Comparison of ENCODE assay signal across 1 fruit fly cellular context in the genomic region with DNA sequence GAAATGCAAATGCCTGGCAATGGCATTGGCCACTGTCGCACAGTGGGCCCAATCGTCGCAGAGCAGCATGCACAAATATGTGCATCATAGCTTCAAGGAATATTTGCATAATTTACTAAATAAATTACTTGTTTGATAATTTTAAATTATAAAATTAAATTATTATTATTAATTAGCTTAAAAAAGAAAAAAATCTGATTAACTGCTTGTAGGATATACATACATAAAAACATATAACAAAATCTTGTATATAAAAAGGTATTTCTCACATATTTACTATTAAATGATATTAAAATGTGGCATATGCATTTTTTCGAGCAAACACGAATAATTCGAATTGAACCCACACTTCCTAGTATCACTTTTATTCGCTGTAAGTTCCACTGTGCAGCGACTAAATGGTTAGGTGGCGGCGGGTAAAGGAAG.
TF ChIP-seq lines count a peak whose summit lies in the region.

No protein-coding gene starts in this region.

TF ChIP-seq in whole organism, embryonic, 481 proteins besides CTCF, POLR2A, EP300 and RAD21 (continued from another document and continues in another):
- TF ChIP-seq Sox100B (GFP tag; optimal IDR thresholded peaks at IDR 0.05; lab: Kevin White, UChicago) (peak; percentile 83), Atf6 (GFP tag; IDR thresholded peaks at IDR 0.05; lab: Robert Waterston, UW) (no peak), CG9215 (GFP tag; IDR thresholded peaks at IDR 0.05; lab: Robert Waterston, UW) (no peak), Dll (GFP tag; IDR thresholded peaks at IDR 0.05; lab: Robert Waterston, UW; ENCODE audit: partially characterized antibody) (no peak), CG32767 (GFP tag; IDR thresholded peaks at IDR 0.05; lab: Robert Waterston, UW) (peak; percentile 43; the same call in 1 of the 2 replicates), NFAT (GFP tag; IDR thresholded peaks at IDR 0.05; lab: Robert Waterston, UW) (0 out of 2 replicates have a peak, but pooled peaks have one; percentile 31), CG7745 (tag; optimal IDR thresholded peaks at IDR 0.05; lab: Kevin White, UChicago) (no peak), caup (GFP tag; optimal IDR thresholded peaks at IDR 0.05; lab: Kevin White, UChicago; ENCODE audit: severe bottlenecking) (no peak), sd (tag; optimal IDR thresholded peaks at IDR 0.05; lab: Kevin White, UChicago) (no peak), sob (GFP tag; IDR thresholded peaks at IDR 0.05; lab: Robert Waterston, UW) (no peak), aop (GFP tag; IDR thresholded peaks at IDR 0.05; lab: Robert Waterston, UW) (no peak), gce (GFP tag; IDR thresholded peaks at IDR 0.05; lab: Robert Waterston, UW) (no peak), onecut (GFP tag; IDR thresholded peaks at IDR 0.05; lab: Robert Waterston, UW) (0 out of 2 replicates have a peak, but pooled peaks have one; percentile 18), CG3281 (GFP tag; optimal IDR thresholded peaks at IDR 0.05; lab: Kevin White, UChicago) (peak; percentile 15), sqz (GFP tag; optimal IDR thresholded peaks at IDR 0.05; lab: Kevin White, UChicago) (peak; percentile 12), CG17612 (GFP tag; IDR thresholded peaks at IDR 0.05; lab: Robert Waterston, UW) (no peak), CG13894 (tag; optimal IDR thresholded peaks at IDR 0.05; lab: Kevin White, UChicago) (no peak), fru (optimal IDR thresholded peaks at IDR 0.05; lab: Kevin White, UChicago) (no peak), lbe (GFP tag; optimal IDR thresholded peaks at IDR 0.05; lab: Kevin White, UChicago) (no peak), CG8765 (GFP tag; IDR thresholded peaks at IDR 0.05; lab: Robert Waterston, UW) (no peak), Gug (GFP tag; IDR thresholded peaks at IDR 0.05; lab: Robert Waterston, UW) (peak; percentile 34; the same call in 1 of the 4 replicates), btn (GFP tag; optimal IDR thresholded peaks at IDR 0.05; lab: Kevin White, UChicago) (no peak), mirr (GFP tag; optimal IDR thresholded peaks at IDR 0.05; lab: Kevin White, UChicago) (no peak), Dad (GFP tag; optimal IDR thresholded peaks at IDR 0.05; lab: Kevin White, UChicago) (no peak), CG2202 (tag; optimal IDR thresholded peaks at IDR 0.05; lab: Kevin White, UChicago) (no peak), nerfin-2 (GFP tag; IDR thresholded peaks at IDR 0.05; lab: Robert Waterston, UW; ENCODE audit: partially characterized antibody) (no peak), E2f2 (GFP tag; IDR thresholded peaks at IDR 0.05; lab: Robert Waterston, UW) (peak; percentile 40; the same call in 1 of the 2 replicates), CG10147 (GFP tag; optimal IDR thresholded peaks at IDR 0.05; lab: Kevin White, UChicago) (peak; percentile 4), CG3995 (GFP tag; optimal IDR thresholded peaks at IDR 0.05; lab: Kevin White, UChicago) (no peak), peb (GFP tag; IDR thresholded peaks at IDR 0.05; lab: Robert Waterston, UW) (no peak), CG7963 (GFP tag; IDR thresholded peaks at IDR 0.05; lab: Robert Waterston, UW; ENCODE audit: partially characterized antibody) (no peak), CG8388 (GFP tag; optimal IDR thresholded peaks at IDR 0.05; lab: Kevin White, UChicago) (peak; percentile 62), D19B (GFP tag; optimal IDR thresholded peaks at IDR 0.05; lab: Kevin White, UChicago) (no peak), CG5953 (GFP tag; IDR thresholded peaks at IDR 0.05; lab: Robert Waterston, UW) (0 out of 2 replicates have a peak, but pooled peaks have one; percentile 31), ken (GFP tag; IDR thresholded peaks at IDR 0.05; lab: Robert Waterston, UW) (no peak), Bteb2 (GFP tag; optimal IDR thresholded peaks at IDR 0.05; lab: Kevin White, UChicago) (no peak), Awh (GFP tag; IDR thresholded peaks at IDR 0.05; lab: Robert Waterston, UW) (0 out of 2 replicates have a peak, but pooled peaks have one; percentile 32), insv (GFP tag; optimal IDR thresholded peaks at IDR 0.05; lab: Kevin White, UChicago) (no peak), CG14710 (tag; optimal IDR thresholded peaks at IDR 0.05; lab: Kevin White, UChicago) (peak; percentile 55), Xbp1 (GFP tag; optimal IDR thresholded peaks at IDR 0.05; lab: Kevin White, UChicago) (peak; percentile 53), CG3407 (GFP tag; optimal IDR thresholded peaks at IDR 0.05; lab: Kevin White, UChicago) (no peak), bsh (GFP tag; optimal IDR thresholded peaks at IDR 0.05; lab: Kevin White, UChicago) (peak in 1 of 2 experiments; percentile 60), grau (tag; optimal IDR thresholded peaks at IDR 0.05; lab: Kevin White, UChicago) (peak; percentile 59), zfh2 (GFP tag; optimal IDR thresholded peaks at IDR 0.05; lab: Kevin White, UChicago) (no peak), CG17359 (tag; optimal IDR thresholded peaks at IDR 0.05; lab: Kevin White, UChicago) (peak; percentile 65), Dbx (GFP tag; IDR thresholded peaks at IDR 0.05; lab: Robert Waterston, UW) (no peak), gsb-n (tag; optimal IDR thresholded peaks at IDR 0.05; lab: Kevin White, UChicago) (peak; percentile 63), CG15269 (tag; optimal IDR thresholded peaks at IDR 0.05; lab: Kevin White, UChicago) (peak; percentile 45), ATbp (GFP tag; optimal IDR thresholded peaks at IDR 0.05; lab: Kevin White, UChicago) (peak; percentile 53), danr (GFP tag; IDR thresholded peaks at IDR 0.05; lab: Robert Waterston, UW) (no peak), CG11504 (tag; optimal IDR thresholded peaks at IDR 0.05; lab: Kevin White, UChicago) (peak; percentile 82), CG12744 (GFP tag; optimal IDR thresholded peaks at IDR 0.05; lab: Kevin White, UChicago) (no peak), CG10431 (GFP tag; optimal IDR thresholded peaks at IDR 0.05; lab: Kevin White, UChicago) (no peak), Bgb (GFP tag; IDR thresholded peaks at IDR 0.05; lab: Robert Waterston, UW; ENCODE audit: partially characterized antibody) (no peak), jigr1 (GFP tag; IDR thresholded peaks at IDR 0.05; lab: Robert Waterston, UW) (no peak), CG14667 (GFP tag; IDR thresholded peaks at IDR 0.05; lab: Robert Waterston, UW) (no peak), CG10654 (GFP tag; optimal IDR thresholded peaks at IDR 0.05; lab: Kevin White, UChicago) (peak; percentile 33), Hand (GFP tag; optimal IDR thresholded peaks at IDR 0.05; lab: Kevin White, UChicago) (no peak), da (GFP tag; optimal IDR thresholded peaks at IDR 0.05; lab: Kevin White, UChicago) (no peak), Mes4 (GFP tag; optimal IDR thresholded peaks at IDR 0.05; lab: Kevin White, UChicago) (no peak), Mad (GFP tag; optimal IDR thresholded peaks at IDR 0.05; lab: Kevin White, UChicago) (no peak), stwl (tag; optimal IDR thresholded peaks at IDR 0.05; lab: Kevin White, UChicago) (no peak), CG31365 (tag; optimal IDR thresholded peaks at IDR 0.05; lab: Kevin White, UChicago) (no peak), chif (GFP tag; optimal IDR thresholded peaks at IDR 0.05; lab: Kevin White, UChicago) (no peak), dysf (GFP tag; IDR thresholded peaks at IDR 0.05; lab: Robert Waterston, UW) (peak; percentile 45; the same call in 1 of the 3 replicates), CG6654 (GFP tag; optimal IDR thresholded peaks at IDR 0.05; lab: Kevin White, UChicago) (peak; percentile 38), ERR (GFP tag; optimal IDR thresholded peaks at IDR 0.05; lab: Kevin White, UChicago) (no peak), mld (GFP tag; IDR thresholded peaks at IDR 0.05; lab: Robert Waterston, UW; ENCODE audit: partially characterized antibody) (no peak), vnd (GFP tag; IDR thresholded peaks at IDR 0.05; lab: Robert Waterston, UW; ENCODE audit: partially characterized antibody) (no peak), CG17361 (GFP tag; IDR thresholded peaks at IDR 0.05; lab: Robert Waterston, UW) (peak; percentile 81; the same call in 2 of the 3 replicates), CG43689 (GFP tag; IDR thresholded peaks at IDR 0.05; lab: Robert Waterston, UW) (no peak), YL-1 (GFP tag; optimal IDR thresholded peaks at IDR 0.05; lab: Kevin White, UChicago) (no peak), ab (GFP tag; optimal IDR thresholded peaks at IDR 0.05; lab: Kevin White, UChicago) (no peak), ewg (GFP tag; optimal IDR thresholded peaks at IDR 0.05; lab: Kevin White, UChicago) (peak; percentile 39), CG18619 (GFP tag; optimal IDR thresholded peaks at IDR 0.05; lab: Kevin White, UChicago) (peak; percentile 33), CG10321 (GFP tag; IDR thresholded peaks at IDR 0.05; lab: Robert Waterston, UW) (no peak), Lhr (GFP tag; optimal IDR thresholded peaks at IDR 0.05; lab: Kevin White, UChicago) (no peak), ranshi (GFP tag; IDR thresholded peaks at IDR 0.05; lab: Robert Waterston, UW) (no peak), sna (GFP tag; IDR thresholded peaks at IDR 0.05; lab: Robert Waterston, UW; ENCODE audit: partially characterized antibody) (no peak), Vsx1 (GFP tag; optimal IDR thresholded peaks at IDR 0.05; lab: Kevin White, UChicago) (peak; percentile 36), Jarid2 (GFP tag; optimal IDR thresholded peaks at IDR 0.05; lab: Kevin White, UChicago) (no peak), Drgx (GFP tag; IDR thresholded peaks at IDR 0.05; lab: Robert Waterston, UW) (peak; percentile 55), gfzf (GFP tag; optimal IDR thresholded peaks at IDR 0.05; lab: Kevin White, UChicago) (no peak), CG11093 (GFP tag; IDR thresholded peaks at IDR 0.05; lab: Robert Waterston, UW) (no peak), CG12219 (GFP tag; optimal IDR thresholded peaks at IDR 0.05; lab: Kevin White, UChicago) (no peak), Chrac-16 (GFP tag; optimal IDR thresholded peaks at IDR 0.05; lab: Kevin White, UChicago) (no peak), CG2889 (GFP tag; IDR thresholded peaks at IDR 0.05; lab: Robert Waterston, UW) (no peak), pfk (GFP tag; optimal IDR thresholded peaks at IDR 0.05; lab: Kevin White, UChicago) (no peak), toy (GFP tag; IDR thresholded peaks at IDR 0.05; lab: Robert Waterston, UW) (no peak), Sox102F (GFP tag; optimal IDR thresholded peaks at IDR 0.05; lab: Kevin White, UChicago) (peak; percentile 74), prd (optimal IDR thresholded peaks at IDR 0.05; lab: Kevin White, UChicago) (no peak), prd (GFP tag; IDR thresholded peaks at IDR 0.05; lab: Robert Waterston, UW) (peak; percentile 71; the same call in 2 of the 3 replicates), Abd-B (GFP tag; optimal IDR thresholded peaks at IDR 0.05; lab: Kevin White, UChicago) (peak; percentile 62), jumu (GFP tag; optimal IDR thresholded peaks at IDR 0.05; lab: Kevin White, UChicago) (no peak), CG4617 (GFP tag; optimal IDR thresholded peaks at IDR 0.05; lab: Kevin White, UChicago; ENCODE audit: borderline replicate concordance) (no peak), gsb (GFP tag; IDR thresholded peaks at IDR 0.05; lab: Robert Waterston, UW) (no peak), Hmr (GFP tag; optimal IDR thresholded peaks at IDR 0.05; lab: Kevin White, UChicago) (peak; percentile 3), CG18011 (GFP tag; optimal IDR thresholded peaks at IDR 0.05; lab: Kevin White, UChicago) (no peak), grn (GFP tag; optimal IDR thresholded peaks at IDR 0.05; lab: Kevin White, UChicago) (no peak), CG34224 (GFP tag; IDR thresholded peaks at IDR 0.05; lab: Robert Waterston, UW; ENCODE audit: partially characterized antibody) (no peak), B-H1 (GFP tag; IDR thresholded peaks at IDR 0.05; lab: Robert Waterston, UW) (peak; percentile 12; the same call in 1 of the 3 replicates), CG7928 (GFP tag; optimal IDR thresholded peaks at IDR 0.05; lab: Kevin White, UChicago) (no peak), Tbp (GFP tag; optimal IDR thresholded peaks at IDR 0.05; lab: Kevin White, UChicago) (no peak), CG10565 (GFP tag; optimal IDR thresholded peaks at IDR 0.05; lab: Kevin White, UChicago) (no peak), MESR4 (GFP tag; optimal IDR thresholded peaks at IDR 0.05; lab: Kevin White, UChicago) (no peak), CG12769 (tag; optimal IDR thresholded peaks at IDR 0.05; lab: Kevin White, UChicago) (no peak), CG32532 (GFP tag; IDR thresholded peaks at IDR 0.05; lab: Robert Waterston, UW) (0 out of 2 replicates have a peak, but pooled peaks have one; percentile 17), Dp (GFP tag; optimal IDR thresholded peaks at IDR 0.05; lab: Kevin White, UChicago) (no peak), Nf-YB (GFP tag; optimal IDR thresholded peaks at IDR 0.05; lab: Kevin White, UChicago) (peak; percentile 15), CG12071 (GFP tag; optimal IDR thresholded peaks at IDR 0.05; lab: Kevin White, UChicago) (no peak), CG12299 (tag; optimal IDR thresholded peaks at IDR 0.05; lab: Kevin White, UChicago) (no peak), dpn (GFP tag; optimal IDR thresholded peaks at IDR 0.05; lab: Kevin White, UChicago) (peak in 1 of 2 experiments; percentile 32), exex (tag; optimal IDR thresholded peaks at IDR 0.05; lab: Kevin White, UChicago) (no peak), CG9797 (GFP tag; optimal IDR thresholded peaks at IDR 0.05; lab: Kevin White, UChicago) (no peak), eyg (GFP tag; optimal IDR thresholded peaks at IDR 0.05; lab: Kevin White, UChicago) (no peak), Dfd (GFP tag; optimal IDR thresholded peaks at IDR 0.05; lab: Kevin White, UChicago) (no peak), Hr78 (GFP tag; optimal IDR thresholded peaks at IDR 0.05; lab: Kevin White, UChicago) (no peak), so (GFP tag; IDR thresholded peaks at IDR 0.05; lab: Robert Waterston, UW) (no peak), CG4404 (GFP tag; IDR thresholded peaks at IDR 0.05; lab: Robert Waterston, UW) (no peak), CG6813 (GFP tag; optimal IDR thresholded peaks at IDR 0.05; lab: Kevin White, UChicago) (peak; percentile 22), MBD-R2 (GFP tag; IDR thresholded peaks at IDR 0.05; lab: Robert Waterston, UW) (no peak), ems (GFP tag; optimal IDR thresholded peaks at IDR 0.05; lab: Kevin White, UChicago) (no peak), bowl (GFP tag; IDR thresholded peaks at IDR 0.05; lab: Robert Waterston, UW) (no peak), Hr3 (GFP tag; optimal IDR thresholded peaks at IDR 0.05; lab: Kevin White, UChicago) (peak; percentile 57), wdn (GFP tag; IDR thresholded peaks at IDR 0.05; lab: Robert Waterston, UW) (no peak), CG2116 (GFP tag; optimal IDR thresholded peaks at IDR 0.05; lab: Kevin White, UChicago) (peak; percentile 51), CG10959 (GFP tag; IDR thresholded peaks at IDR 0.05; lab: Robert Waterston, UW) (no peak), CG3847 (GFP tag; IDR thresholded peaks at IDR 0.05; lab: Robert Waterston, UW) (no peak), corto (GFP tag; optimal IDR thresholded peaks at IDR 0.05; lab: Kevin White, UChicago) (no peak)
